Worm (Caenorhabditis elegans) whole organism, mixed stage, embryonic: ENCODE results near the gene F42A6.6.

ENCODE experiments used
- M03D4.4 ChIP-seq: sonication (generic microtip); optimal IDR thresholded peaks from 2 replicates; lab custom pipeline; 2017; ENCODE audit warnings: mild to moderate bottlenecking, missing genetic modification characterization, missing compliant biosample characterization
- bed-3 ChIP-seq: fragments of 200-800 bp; sonication (Bioruptor generic); optimal IDR thresholded peaks from 3 replicates; lab custom pipeline; 2018; ENCODE audit warnings: mild to moderate bottlenecking, missing genetic modification characterization, moderate library complexity, missing compliant biosample characterization
- blmp-1 ChIP-seq: fragments of 150-350 bp; optimal IDR thresholded peaks from 2 replicates; lab custom pipeline; 2014; ENCODE audit warnings: missing biosample characterization, missing genetic modification characterization
- ceh-39 ChIP-seq: fragments of 150-350 bp; optimal IDR thresholded peaks from 2 replicates; lab custom pipeline; 2014; ENCODE audit warnings: missing biosample characterization, missing genetic modification characterization
- ceh-83 ChIP-seq: fragments of 200-800 bp; sonication (Bioruptor generic); optimal IDR thresholded peaks from 2 replicates; lab custom pipeline; 2018; ENCODE audit warnings: mild to moderate bottlenecking, missing genetic modification characterization, missing compliant biosample characterization
- ces-1 ChIP-seq: fragments of 150-350 bp; optimal IDR thresholded peaks from 2 replicates; lab custom pipeline; 2014; ENCODE audit warnings: missing biosample characterization, missing genetic modification reagents, missing genetic modification characterization
- cnd-1 ChIP-seq: fragments of 200-800 bp; sonication (Bioruptor generic); optimal IDR thresholded peaks from 2 replicates; lab custom pipeline; 2018; ENCODE audit warnings: mild to moderate bottlenecking, missing genetic modification characterization, missing compliant biosample characterization
- drap-1 ChIP-seq: fragments of 200-800 bp; sonication (Bioruptor generic); optimal IDR thresholded peaks from 3 replicates; lab custom pipeline; 2018; ENCODE audit warnings: mild to moderate bottlenecking, missing genetic modification characterization, missing compliant biosample characterization
- elt-1 ChIP-seq: sonication (generic microtip); optimal IDR thresholded peaks from 2 replicates; lab custom pipeline; 2017; ENCODE audit warnings: missing genetic modification characterization, mild to moderate bottlenecking, missing compliant biosample characterization, antibody characterized with exemption, moderate library complexity, borderline replicate concordance; ENCODE audit not compliant: insufficient read depth
- elt-3 ChIP-seq: fragments of 150-350 bp; optimal IDR thresholded peaks from 2 replicates; lab custom pipeline; 2014; ENCODE audit warnings: missing biosample characterization, missing genetic modification characterization
- flh-1 ChIP-seq: fragments of 200-800 bp; sonication (Bioruptor generic); optimal IDR thresholded peaks from 2 replicates; lab custom pipeline; 2018; ENCODE audit warnings: mild to moderate bottlenecking, missing genetic modification characterization, moderate library complexity, missing compliant biosample characterization
- ham-2 ChIP-seq: fragments of 200-800 bp; sonication (Bioruptor generic); optimal IDR thresholded peaks from 2 replicates; lab custom pipeline; 2018; ENCODE audit warnings: mild to moderate bottlenecking, missing genetic modification characterization, missing compliant biosample characterization
- hlh-1 ChIP-seq: fragments of 150-350 bp; optimal IDR thresholded peaks from 2 replicates; lab custom pipeline; 2014; ENCODE audit warnings: missing biosample characterization, missing genetic modification reagents, missing genetic modification characterization
- lin-13 ChIP-seq: fragments of 150-350 bp; optimal IDR thresholded peaks from 2 replicates; lab custom pipeline; 2014; ENCODE audit warnings: missing biosample characterization, missing genetic modification characterization
- lin-32 ChIP-seq: fragments of 200-800 bp; sonication (Bioruptor generic); optimal IDR thresholded peaks from 2 replicates; lab custom pipeline; 2018; ENCODE audit warnings: mild to moderate bottlenecking, missing genetic modification characterization, missing compliant biosample characterization
- lsy-2 ChIP-seq: fragments of 150-350 bp; optimal IDR thresholded peaks from 2 replicates; lab custom pipeline; 2014; ENCODE audit warnings: missing biosample characterization, missing genetic modification characterization
- mab-5 ChIP-seq: fragments of 150-350 bp; optimal IDR thresholded peaks from 2 replicates; lab custom pipeline; 2014; ENCODE audit warnings: missing biosample characterization, missing genetic modification characterization
- mep-1 ChIP-seq: fragments of 150-350 bp; optimal IDR thresholded peaks from 2 replicates; lab custom pipeline; 2017; ENCODE audit warnings: missing biosample characterization, missing genetic modification reagents, missing genetic modification characterization, inconsistent platforms
- mls-2 ChIP-seq: sonication (generic microtip); optimal IDR thresholded peaks from 2 replicates; lab custom pipeline; 2016; ENCODE audit warnings: mild to moderate bottlenecking, missing genetic modification characterization, moderate library complexity, missing compliant biosample characterization
- nhr-12 ChIP-seq: fragments of 150-350 bp; optimal IDR thresholded peaks from 2 replicates; lab custom pipeline; 2014; ENCODE audit warnings: missing biosample characterization, missing genetic modification characterization
- nhr-2 ChIP-seq: fragments of 150-350 bp; optimal IDR thresholded peaks from 2 replicates; lab custom pipeline; 2014; ENCODE audit warnings: missing biosample characterization, missing genetic modification characterization
- nhr-237 ChIP-seq: fragments of 150-350 bp; optimal IDR thresholded peaks from 2 replicates; lab custom pipeline; 2014; ENCODE audit warnings: missing biosample characterization, missing genetic modification characterization
- nhr-28 ChIP-seq: fragments of 150-350 bp; optimal IDR thresholded peaks from 2 replicates; lab custom pipeline; 2014; ENCODE audit warnings: missing biosample characterization, missing genetic modification characterization
- nhr-76 ChIP-seq: sonication (generic microtip); optimal IDR thresholded peaks from 2 replicates; lab custom pipeline; 2017; ENCODE audit warnings: missing biosample characterization, missing genetic modification characterization
- pha-4 ChIP-seq: fragments of 150-350 bp; optimal IDR thresholded peaks from 2 replicates; lab custom pipeline; 2018; ENCODE audit warnings: missing biosample characterization, missing genetic modification reagents, missing genetic modification characterization
- sem-2 ChIP-seq: fragments of 200-800 bp; sonication (Bioruptor generic); optimal IDR thresholded peaks from 2 replicates; lab custom pipeline; 2018; ENCODE audit warnings: mild to moderate bottlenecking, missing genetic modification characterization, missing compliant biosample characterization
- snpc-4 ChIP-seq: fragments of 150-350 bp; optimal IDR thresholded peaks from 2 replicates; lab custom pipeline; 2014; ENCODE audit warnings: missing biosample characterization, missing genetic modification characterization
- sptf-1 ChIP-seq: sonication (generic microtip); optimal IDR thresholded peaks from 2 replicates; lab custom pipeline; 2017; ENCODE audit warnings: mild to moderate bottlenecking, missing genetic modification characterization, moderate library complexity, missing compliant biosample characterization
- tbx-8 ChIP-seq: fragments of 200-800 bp; sonication (Bioruptor generic); optimal IDR thresholded peaks from 2 replicates; lab custom pipeline; 2018; ENCODE audit warnings: mild to moderate bottlenecking, missing genetic modification characterization, moderate library complexity, missing compliant biosample characterization
- unc-120 ChIP-seq: sonication (generic microtip); optimal IDR thresholded peaks from 2 replicates; lab custom pipeline; 2017; ENCODE audit warnings: missing genetic modification characterization, missing compliant biosample characterization; ENCODE audit not compliant: poor library complexity, severe bottlenecking
- unc-39 ChIP-seq: fragments of 150-350 bp; optimal IDR thresholded peaks from 2 replicates; lab custom pipeline; 2014; ENCODE audit warnings: missing biosample characterization, missing genetic modification characterization
- unc-62 ChIP-seq: fragments of 150-350 bp; optimal IDR thresholded peaks from 2 replicates; lab custom pipeline; 2014; ENCODE audit warnings: missing biosample characterization, missing genetic modification reagents, missing genetic modification characterization
- zip-8 ChIP-seq: fragments of 150-350 bp; optimal IDR thresholded peaks from 2 replicates; lab custom pipeline; 2014; ENCODE audit warnings: missing biosample characterization, missing genetic modification characterization
- ztf-11 ChIP-seq: fragments of 150-350 bp; optimal IDR thresholded peaks from 2 replicates; lab custom pipeline; 2014; ENCODE audit warnings: missing biosample characterization, missing genetic modification characterization

Gene F42A6.6

DNA sequence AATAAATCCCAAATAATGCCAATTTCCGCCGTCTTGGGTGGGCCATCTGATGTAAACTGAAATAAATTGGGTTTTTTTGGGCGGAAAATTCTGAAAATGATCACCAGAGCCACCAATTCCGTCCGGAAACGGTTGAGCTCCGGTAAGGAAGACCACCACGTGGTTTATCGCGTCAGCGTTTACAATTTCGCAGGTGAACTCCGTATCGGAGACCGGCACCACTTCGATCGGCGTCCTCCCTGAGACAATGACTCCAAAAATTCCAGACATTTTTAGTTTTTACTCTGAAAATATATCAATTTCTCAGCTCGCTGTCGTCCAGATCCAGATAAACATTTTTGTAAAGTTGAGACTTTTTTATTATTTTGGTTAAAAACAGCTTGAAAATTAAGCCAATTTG is at the start of gene F42A6.6:
Gene F42A6.6 (minus strand): TSS at position 289 of the 400 bp plus-strand sequence.
- peak; percentile 35 for TF ChIP-seq M03D4.4 (tag; lab: Kevin White, UChicago)
- TF ChIP-seq nhr-12: no peak
- peak; percentile 13 for TF ChIP-seq cnd-1 (tag; lab: Kevin White, UChicago)
- peak; percentile 65 for TF ChIP-seq ceh-83 (GFP tag; lab: Kevin White, UChicago)
- TF ChIP-seq, all 35 proteins: peak for 3

DNA sequence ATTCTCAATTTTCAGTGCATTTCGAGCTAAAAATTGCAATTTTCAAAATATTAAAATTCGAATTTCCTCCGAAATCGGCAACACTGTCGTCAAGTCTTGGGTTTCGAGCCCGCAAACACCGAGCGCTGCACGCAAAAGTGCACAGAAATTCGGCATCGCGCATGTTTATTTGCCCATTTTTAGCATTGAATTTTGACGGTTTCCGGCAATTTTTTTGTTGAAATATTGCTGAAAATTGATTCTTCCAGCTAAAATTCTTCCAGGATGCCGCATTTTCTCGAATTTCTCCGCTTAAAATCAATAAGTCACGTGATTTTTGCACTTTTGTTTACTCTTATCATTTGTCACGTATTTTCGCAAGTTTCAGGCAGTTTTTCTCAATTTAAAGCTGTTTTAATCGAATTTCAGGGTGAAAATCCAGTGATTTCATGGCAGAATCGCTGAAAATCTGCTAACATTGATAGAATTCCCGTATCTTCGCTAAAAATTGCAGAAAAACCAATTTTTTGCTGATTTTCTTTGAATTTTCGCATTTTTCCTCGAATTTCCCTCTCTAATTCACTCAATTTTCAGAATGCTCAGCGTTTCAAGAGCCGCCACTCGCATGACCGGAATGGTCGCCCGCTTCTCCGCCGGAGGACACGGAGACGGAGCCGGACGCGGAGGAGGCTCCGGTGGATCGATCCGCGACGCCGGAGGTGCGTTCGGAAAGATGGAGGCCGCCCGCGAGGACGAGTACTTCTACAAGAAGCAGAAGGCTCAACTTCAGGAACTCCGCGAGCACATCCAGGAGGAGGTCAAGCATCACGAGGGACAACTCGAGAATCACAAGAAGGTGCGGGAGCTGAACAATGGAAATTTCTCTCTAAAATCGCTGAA is 48.9 kb upstream of the F42A6.6 start, which contains the start of gene mai-2:
Gene mai-2 (plus strand): TSS at position 574 of the 879 bp plus-strand sequence.
- TF ChIP-seq zip-8 (tag; lab: Kevin White, UChicago): no peak
- TF ChIP-seq lsy-2: peak; percentile 57
- no peak for TF ChIP-seq flh-1 (GFP tag; lab: Kevin White, UChicago)
- no peak for TF ChIP-seq cnd-1 (tag; lab: Kevin White, UChicago)
- TF ChIP-seq ceh-39: no peak
- TF ChIP-seq nhr-2 (tag; lab: Kevin White, UChicago): peak; percentile 1
- peak; percentile 51 for TF ChIP-seq mep-1
- TF ChIP-seq mls-2 (tag; lab: Kevin White, UChicago): no peak
- no peak for TF ChIP-seq elt-3
- no peak for TF ChIP-seq ceh-83 (GFP tag; lab: Kevin White, UChicago)
- peak; percentile 59 for TF ChIP-seq pha-4 (tag; lab: Kevin White, UChicago)
- peak; percentile 73 for TF ChIP-seq unc-120 (tag; lab: Kevin White, UChicago)
- no peak for TF ChIP-seq unc-39 (tag; lab: Kevin White, UChicago)
- TF ChIP-seq nhr-237 (tag; lab: Kevin White, UChicago): peak; percentile 15
- TF ChIP-seq nhr-12: no peak
- no peak for TF ChIP-seq blmp-1 (tag; lab: Kevin White, UChicago)
- TF ChIP-seq drap-1 (GFP tag; lab: Kevin White, UChicago): no peak
- TF ChIP-seq ham-2: no peak
- no peak for TF ChIP-seq ztf-11
- TF ChIP-seq sptf-1 (tag; lab: Kevin White, UChicago): peak; percentile 28
- no peak for TF ChIP-seq tbx-8
- peak; percentile 14 for TF ChIP-seq lin-13 (tag; lab: Kevin White, UChicago)
- no peak for TF ChIP-seq sem-2
- no peak for TF ChIP-seq nhr-76 (tag; lab: Kevin White, UChicago)
- TF ChIP-seq unc-62 (GFP tag; lab: Kevin White, UChicago): no peak
- TF ChIP-seq ces-1 (GFP tag; lab: Kevin White, UChicago): peak; percentile 34
- no peak for TF ChIP-seq elt-1 (tag; lab: Kevin White, UChicago)
- TF ChIP-seq lin-32 (GFP tag; lab: Kevin White, UChicago): no peak
- TF ChIP-seq bed-3 (GFP tag; lab: Kevin White, UChicago): no peak
- TF ChIP-seq nhr-28 (tag; lab: Kevin White, UChicago): no peak
- no peak for TF ChIP-seq hlh-1 (tag; lab: Kevin White, UChicago)
- TF ChIP-seq, all 35 proteins: peak for 9

DNA sequence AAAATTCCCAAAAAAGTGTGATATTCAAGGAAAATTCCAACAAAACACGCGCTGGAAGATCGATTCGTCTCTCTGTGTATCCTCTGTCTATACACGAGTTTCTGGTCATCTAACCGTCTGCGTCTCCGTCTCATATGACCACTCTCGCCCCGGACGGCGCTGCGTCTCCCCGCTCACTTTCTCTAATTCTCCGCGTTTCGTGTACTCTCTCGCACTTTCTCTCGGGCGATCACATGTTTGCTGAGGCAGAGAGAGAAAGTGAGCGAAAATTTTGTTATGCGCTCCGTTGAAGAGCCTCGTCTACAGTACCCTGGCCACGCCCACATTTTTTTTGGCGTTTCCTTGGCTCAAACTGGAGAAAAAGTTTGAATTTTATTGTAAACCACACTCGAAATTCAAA is 47.9 kb upstream of the F42A6.6 start:
- TF ChIP-seq blmp-1 (tag; lab: Kevin White, UChicago): peak; percentile 95
- TF ChIP-seq unc-120 (tag; lab: Kevin White, UChicago): no peak
- TF ChIP-seq mab-5: no peak
- no peak for TF ChIP-seq sptf-1 (tag; lab: Kevin White, UChicago)
- TF ChIP-seq snpc-4 (tag; lab: Kevin White, UChicago): no peak
- TF ChIP-seq pha-4 (tag; lab: Kevin White, UChicago): peak; percentile 52
- peak; percentile 78 for TF ChIP-seq ces-1 (GFP tag; lab: Kevin White, UChicago)
- peak; percentile 68 for TF ChIP-seq ham-2
- peak; percentile 70 for TF ChIP-seq hlh-1 (tag; lab: Kevin White, UChicago)
- peak; percentile 2 for TF ChIP-seq drap-1 (GFP tag; lab: Kevin White, UChicago)
- TF ChIP-seq lsy-2: peak; percentile 82
- no peak for TF ChIP-seq nhr-2 (tag; lab: Kevin White, UChicago)
- TF ChIP-seq unc-39 (tag; lab: Kevin White, UChicago): no peak
- TF ChIP-seq ztf-11: no peak
- TF ChIP-seq sem-2: no peak
- TF ChIP-seq lin-32 (GFP tag; lab: Kevin White, UChicago): no peak
- TF ChIP-seq zip-8 (tag; lab: Kevin White, UChicago): no peak
- peak; percentile 29 for TF ChIP-seq nhr-237 (tag; lab: Kevin White, UChicago)
- no peak for TF ChIP-seq elt-3
- TF ChIP-seq mep-1: peak; percentile 51
